Worm (Caenorhabditis elegans) whole organism, L1 larva: ENCODE results near the gene col-68.

Source experiments
- C16A3.4 ChIP-seq: fragments of 150-350 bp; optimal IDR thresholded peaks from 2 replicates; lab custom pipeline; 2014; ENCODE audit warnings: missing biosample characterization, missing genetic modification characterization
- C34B4.2 ChIP-seq: sonication (generic microtip); optimal IDR thresholded peaks from 2 replicates; lab custom pipeline; 2017; ENCODE audit warnings: mild to moderate bottlenecking, missing genetic modification characterization, missing compliant biosample characterization
- F16B12.6 ChIP-seq: fragments of 150-350 bp; optimal IDR thresholded peaks from 2 replicates; lab custom pipeline; 2014; ENCODE audit warnings: missing biosample characterization, missing genetic modification characterization
- alr-1 ChIP-seq: fragments of 200-800 bp; sonication (Bioruptor generic); optimal IDR thresholded peaks from 2 replicates; lab custom pipeline; 2018; ENCODE audit warnings: borderline replicate concordance, mild to moderate bottlenecking, missing genetic modification characterization, missing compliant biosample characterization
- ama-1 ChIP-seq: fragments of 150-350 bp; optimal IDR thresholded peaks from 2 replicates; lab custom pipeline; 2014
- ceh-8 ChIP-seq: fragments of 200-800 bp; sonication (Bioruptor generic); optimal IDR thresholded peaks from 2 replicates; lab custom pipeline; 2018; ENCODE audit warnings: mild to moderate bottlenecking, missing genetic modification characterization, moderate library complexity, missing compliant biosample characterization
- ceh-88 ChIP-seq: fragments of 200-800 bp; sonication (Bioruptor generic); IDR thresholded peaks from 2 replicates; pipeline ENCODE4 v1.3.6; 2022; ENCODE audit warnings: missing genetic modification characterization, missing compliant biosample characterization
- ceh-90 ChIP-seq: sonication (generic microtip); optimal IDR thresholded peaks from 2 replicates; lab custom pipeline; 2016; ENCODE audit warnings: missing genetic modification characterization, missing compliant biosample characterization
- dsc-1 ChIP-seq: sonication (generic microtip); optimal IDR thresholded peaks from 2 replicates; lab custom pipeline; 2016; ENCODE audit warnings: mild to moderate bottlenecking, missing genetic modification characterization, missing compliant biosample characterization
- efl-3 ChIP-seq: fragments of 200-800 bp; sonication (Bioruptor generic); optimal IDR thresholded peaks from 2 replicates; lab custom pipeline; 2018; ENCODE audit warnings: mild to moderate bottlenecking, missing genetic modification characterization, missing compliant biosample characterization
- egl-27 ChIP-seq, 2 experiments: fragments of 150-350 bp in 1 of 2; sonication (generic microtip); optimal IDR thresholded peaks; 3 replicates each; lab custom pipeline; 2017 to 2018; ENCODE audit warnings: missing biosample characterization in 2 of 2, missing genetic modification characterization in 2 of 2, missing genetic modification reagents in 2 of 2
- elt-2 ChIP-seq: sonication (generic microtip); optimal IDR thresholded peaks from 2 replicates; lab custom pipeline; 2016; ENCODE audit warnings: missing genetic modification characterization, mild to moderate bottlenecking, inconsistent platforms, missing compliant biosample characterization, missing genetic modification reagents
- elt-3 ChIP-seq, 6 experiments: fragments of 150-350 bp in 1 of 6; sonication (generic microtip); optimal IDR thresholded peaks; 2 replicates each; lab custom pipeline; 2017 to 2018; ENCODE audit warnings: missing biosample characterization in 6 of 6, missing genetic modification characterization in 6 of 6, inconsistent platforms in 1 of 6
- fkh-10 ChIP-seq: sonication (generic microtip); optimal IDR thresholded peaks from 2 replicates; lab custom pipeline; 2017; ENCODE audit warnings: missing biosample characterization, missing genetic modification reagents, missing genetic modification characterization
- fkh-4 ChIP-seq: sonication (generic microtip); optimal IDR thresholded peaks from 2 replicates; lab custom pipeline; 2016; ENCODE audit warnings: missing compliant biosample characterization, missing genetic modification characterization, borderline replicate concordance
- fkh-8 ChIP-seq: sonication (generic microtip); optimal IDR thresholded peaks from 2 replicates; lab custom pipeline; 2016; ENCODE audit warnings: mild to moderate bottlenecking, missing genetic modification characterization, missing compliant biosample characterization
- fos-1 ChIP-seq: fragments of 150-350 bp; optimal IDR thresholded peaks from 2 replicates; lab custom pipeline; 2014; ENCODE audit warnings: missing biosample characterization, missing genetic modification characterization
- hlh-17 ChIP-seq: fragments of 200-800 bp; sonication (Bioruptor generic); optimal IDR thresholded peaks from 2 replicates; lab custom pipeline; 2018; ENCODE audit warnings: missing genetic modification characterization, mild to moderate bottlenecking, missing compliant biosample characterization, moderate library complexity, borderline replicate concordance
- hpl-2 ChIP-seq: fragments of 150-350 bp; optimal IDR thresholded peaks from 2 replicates; lab custom pipeline; 2014; ENCODE audit warnings: missing biosample characterization, missing genetic modification reagents, missing genetic modification characterization
- lin-13 ChIP-seq: fragments of 150-350 bp; optimal IDR thresholded peaks from 2 replicates; lab custom pipeline; 2014; ENCODE audit warnings: missing biosample characterization, missing genetic modification reagents, missing genetic modification characterization
- lin-14 ChIP-seq: fragments of 200-800 bp; sonication (Bioruptor generic); optimal IDR thresholded peaks from 2 replicates; lab custom pipeline; 2018; ENCODE audit warnings: mild to moderate bottlenecking, missing genetic modification characterization, moderate library complexity, missing compliant biosample characterization
- lin-35 ChIP-seq, 2 experiments: fragments of 150-350 bp; optimal IDR thresholded peaks; 2 replicates each; lab custom pipeline; 2014; ENCODE audit warnings: missing biosample characterization in 2 of 2, missing genetic modification characterization in 2 of 2, missing genetic modification reagents in 2 of 2
- lir-3 ChIP-seq: sonication (generic microtip); optimal IDR thresholded peaks from 2 replicates; lab custom pipeline; 2016; ENCODE audit warnings: mild to moderate bottlenecking, missing genetic modification characterization, moderate library complexity, missing compliant biosample characterization; ENCODE audit not compliant: poor library complexity
- lsy-2 ChIP-seq, 2 experiments: fragments of 150-350 bp; optimal IDR thresholded peaks; 2 replicates each; lab custom pipeline; 2014; ENCODE audit warnings: missing biosample characterization in 2 of 2, missing genetic modification characterization in 2 of 2
- mab-9 ChIP-seq: fragments of 200-800 bp; sonication (Bioruptor generic); IDR thresholded peaks from 2 replicates; pipeline ENCODE4 v1.3.6; 2022; ENCODE audit warnings: missing genetic modification reagents, missing genetic modification characterization, missing compliant biosample characterization
- nhr-11 ChIP-seq: fragments of 150-350 bp; optimal IDR thresholded peaks from 2 replicates; lab custom pipeline; 2014; ENCODE audit warnings: missing biosample characterization, missing genetic modification characterization
- nhr-12 ChIP-seq: sonication (generic microtip); optimal IDR thresholded peaks from 2 replicates; lab custom pipeline; 2017; ENCODE audit warnings: missing biosample characterization, missing genetic modification characterization
- nhr-20 ChIP-seq: sonication (generic microtip); optimal IDR thresholded peaks from 2 replicates; lab custom pipeline; 2016; ENCODE audit warnings: mild to moderate bottlenecking, missing genetic modification characterization, missing compliant biosample characterization
- nhr-28 ChIP-seq: fragments of 150-350 bp; optimal IDR thresholded peaks from 2 replicates; lab custom pipeline; 2014; ENCODE audit warnings: missing biosample characterization, missing genetic modification characterization
- nhr-47 ChIP-seq: sonication (generic microtip); optimal IDR thresholded peaks from 2 replicates; lab custom pipeline; 2016; ENCODE audit warnings: mild to moderate bottlenecking, missing genetic modification characterization, moderate library complexity, missing compliant biosample characterization
- nhr-77 ChIP-seq: fragments of 150-350 bp; optimal IDR thresholded peaks from 2 replicates; lab custom pipeline; 2014; ENCODE audit warnings: missing biosample characterization, missing genetic modification characterization
- nhr-85 ChIP-seq: sonication (generic microtip); peaks from one replicate; lab custom pipeline; 2016; ENCODE audit warnings: missing genetic modification characterization, inconsistent platforms, missing compliant biosample characterization
- pag-3 ChIP-seq: sonication (generic microtip); optimal IDR thresholded peaks from 2 replicates; lab custom pipeline; 2017; ENCODE audit warnings: missing genetic modification characterization, mild to moderate bottlenecking, missing compliant biosample characterization, antibody characterized with exemption, borderline replicate concordance; ENCODE audit not compliant: insufficient read depth
- pax-3 ChIP-seq: fragments of 200-800 bp; sonication (Bioruptor generic); optimal IDR thresholded peaks from 2 replicates; lab custom pipeline; 2018; ENCODE audit warnings: mild to moderate bottlenecking, missing genetic modification characterization, moderate library complexity, missing compliant biosample characterization
- pqm-1 ChIP-seq: sonication (generic microtip); optimal IDR thresholded peaks from 3 replicates; lab custom pipeline; 2017; ENCODE audit warnings: missing biosample characterization, missing genetic modification characterization
- rnt-1 ChIP-seq: sonication (generic microtip); optimal IDR thresholded peaks from 2 replicates; lab custom pipeline; 2016; ENCODE audit warnings: mild to moderate bottlenecking, missing genetic modification characterization, moderate library complexity, missing compliant biosample characterization
- sptf-1 ChIP-seq: fragments of 150-350 bp; optimal IDR thresholded peaks from 2 replicates; lab custom pipeline; 2014; ENCODE audit warnings: missing biosample characterization, missing genetic modification characterization
- sup-37 ChIP-seq: fragments of 200-800 bp; sonication (Bioruptor generic); optimal IDR thresholded peaks from 2 replicates; lab custom pipeline; 2018; ENCODE audit warnings: mild to moderate bottlenecking, missing genetic modification characterization, missing compliant biosample characterization
- tbx-2 ChIP-seq: sonication (generic microtip); optimal IDR thresholded peaks from 2 replicates; lab custom pipeline; 2016; ENCODE audit warnings: missing genetic modification characterization, missing compliant biosample characterization
- unc-130 ChIP-seq: fragments of 150-350 bp; optimal IDR thresholded peaks from 2 replicates; lab custom pipeline; 2017; ENCODE audit warnings: missing biosample characterization, missing genetic modification characterization, inconsistent platforms
- unc-30 ChIP-seq: sonication (generic microtip); optimal IDR thresholded peaks from 2 replicates; lab custom pipeline; 2017; ENCODE audit warnings: missing biosample characterization, missing genetic modification characterization
- vab-15 ChIP-seq: sonication (generic microtip); optimal IDR thresholded peaks from 2 replicates; lab custom pipeline; 2017; ENCODE audit warnings: missing genotype, mild to moderate bottlenecking, missing genetic modification characterization, missing compliant biosample characterization
- zag-1 ChIP-seq: fragments of 150-350 bp; optimal IDR thresholded peaks from 2 replicates; lab custom pipeline; 2014; ENCODE audit warnings: missing biosample characterization, missing genetic modification characterization
- zip-4 ChIP-seq: fragments of 200-800 bp; sonication (Bioruptor generic); optimal IDR thresholded peaks from 2 replicates; lab custom pipeline; 2018; ENCODE audit warnings: mild to moderate bottlenecking, missing genetic modification characterization, moderate library complexity, missing compliant biosample characterization
- ztf-11 ChIP-seq, 2 experiments: sonication (generic microtip); optimal IDR thresholded peaks; 2 replicates each; lab custom pipeline; 2016 to 2017; ENCODE audit warnings: missing genetic modification characterization in 2 of 2, missing biosample characterization in 1 of 2, missing compliant biosample characterization in 1 of 2

col-68 gene

ce11 chrII:60049-60448, 44.3 kb upstream of the col-68 start (continued):
- TF ChIP-seq nhr-85 (tag; lab: Kevin White, UChicago), result peak; percentile 65

- TF ChIP-seq nhr-28, result no peak
- TF ChIP-seq egl-27 (tag; optimal IDR thresholded peaks at IDR 0.05; lab: Kevin White, UChicago), result no peak
- no peak for TF ChIP-seq hlh-17 (GFP tag; lab: Kevin White, UChicago)
- no peak for TF ChIP-seq vab-15 (tag; lab: Kevin White, UChicago)
- no peak for TF ChIP-seq tbx-2 (tag; lab: Kevin White, UChicago)
- no peak for TF ChIP-seq sup-37 (GFP tag; lab: Kevin White, UChicago)
- no peak for TF ChIP-seq ceh-90
- TF ChIP-seq lin-14 (GFP tag; lab: Kevin White, UChicago), result no peak
- no peak for TF ChIP-seq lir-3 (tag; lab: Kevin White, UChicago)
- no peak for TF ChIP-seq C34B4.2 (tag; lab: Kevin White, UChicago)
- TF ChIP-seq efl-3, result no peak
- TF ChIP-seq lin-13, result no peak
- no peak for TF ChIP-seq nhr-47 (tag; lab: Kevin White, UChicago)
- TF ChIP-seq ama-1 (lab: Kevin White, UChicago), result no peak
- TF ChIP-seq zag-1 (tag; lab: Kevin White, UChicago), result no peak
- TF ChIP-seq dsc-1 (tag; lab: Kevin White, UChicago), result no peak
- no peak for TF ChIP-seq fkh-4 (tag; lab: Kevin White, UChicago)
- TF ChIP-seq nhr-20 (tag; lab: Kevin White, UChicago), result no peak
- TF ChIP-seq elt-2 (tag; lab: Kevin White, UChicago), result no peak
- TF ChIP-seq pqm-1 (tag; lab: Kevin White, UChicago), result no peak
These were observed 43.3 kb upstream of the col-68 start, which contains the start of gene C23H3.2 for ce11 chrII:61013-61412. C23H3.2 (plus strand) TSS chrII:61313.

DNA sequence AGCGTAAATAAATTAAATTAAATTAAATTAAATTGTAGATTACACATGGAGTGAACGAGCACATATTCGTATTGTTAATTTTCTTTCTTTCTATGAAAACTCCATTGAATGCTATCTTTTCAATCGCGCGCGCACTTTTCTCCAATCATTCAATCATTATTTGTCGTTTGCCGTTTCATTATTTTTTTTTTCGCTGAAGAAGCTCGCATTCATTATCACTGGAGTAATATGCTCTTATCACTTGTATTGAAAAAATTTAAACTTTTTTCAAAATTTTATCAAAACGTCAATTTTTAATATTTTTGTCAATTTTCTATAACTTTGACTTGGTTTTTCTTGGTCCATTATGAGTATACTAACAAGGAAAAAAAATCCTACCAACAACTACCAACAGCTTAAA, 38.9 kb upstream of the col-68 start:
- TF ChIP-seq nhr-47 (tag; lab: Kevin White, UChicago) (no peak), sptf-1 (no peak), nhr-11 (tag; lab: Kevin White, UChicago) (no peak), zip-4 (no peak), elt-2 (tag; lab: Kevin White, UChicago) (peak; percentile 7), ceh-8 (GFP tag; lab: Kevin White, UChicago) (no peak), lin-35 (GFP tag; optimal IDR thresholded peaks at IDR 0.05; lab: Kevin White, UChicago) (no peak), ceh-90 (no peak), dsc-1 (tag; lab: Kevin White, UChicago) (no peak), pag-3 (tag; lab: Kevin White, UChicago) (no peak), elt-3 (tag; optimal IDR thresholded peaks at IDR 0.05; lab: Kevin White, UChicago) (no peak), nhr-12 (tag; lab: Kevin White, UChicago) (no peak), egl-27 (tag; optimal IDR thresholded peaks at IDR 0.05; lab: Kevin White, UChicago) (no peak), tbx-2 (tag; lab: Kevin White, UChicago) (no peak), ceh-88 (GFP tag; lab: Robert Waterston, UW) (no peak), pqm-1 (tag; lab: Kevin White, UChicago) (peak; percentile 54)
- TF ChIP-seq, all 84 proteins: peak for 2

DNA sequence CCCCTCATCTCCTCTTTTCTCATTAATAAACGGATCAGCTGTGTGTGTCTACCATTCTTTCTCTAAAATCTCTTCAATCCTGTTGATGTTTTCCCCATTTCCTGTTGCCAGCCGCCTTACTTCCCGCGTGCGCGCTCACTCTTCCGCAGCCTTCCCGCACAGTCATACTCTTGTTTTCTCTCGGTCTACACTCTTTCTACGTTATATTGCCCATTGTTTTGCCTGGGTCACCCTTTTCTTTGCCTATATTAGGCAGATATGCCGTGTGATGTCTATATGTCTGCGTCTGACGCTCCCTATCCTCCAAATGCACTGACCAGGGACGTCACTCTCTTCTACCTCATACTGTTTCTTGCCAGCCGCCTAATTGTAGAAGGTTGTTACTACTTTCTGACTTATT, 38.0 kb upstream of the col-68 start:
- TF ChIP-seq alr-1 (tag; lab: Kevin White, UChicago) (no peak), hpl-2 (GFP tag; lab: Kevin White, UChicago) (no peak), elt-2 (tag; lab: Kevin White, UChicago) (no peak), nhr-77 (tag; lab: Kevin White, UChicago) (no peak), lsy-2 (tag; optimal IDR thresholded peaks at IDR 0.05; lab: Kevin White, UChicago) (peak in 1 of 2 experiments; percentile 61), unc-130 (tag; lab: Kevin White, UChicago) (no peak), tbx-2 (tag; lab: Kevin White, UChicago) (peak; percentile 0), pax-3 (no peak), ztf-11 (tag; optimal IDR thresholded peaks at IDR 0.05; lab: Kevin White, UChicago) (no peak), pqm-1 (tag; lab: Kevin White, UChicago) (no peak), ceh-90 (no peak), lin-14 (GFP tag; lab: Kevin White, UChicago) (peak; percentile 80), C16A3.4 (tag; lab: Kevin White, UChicago) (peak; percentile 21), mab-9 (GFP tag; lab: Robert Waterston, UW) (no peak), egl-27 (tag; optimal IDR thresholded peaks at IDR 0.05; lab: Kevin White, UChicago) (no peak), fkh-8 (tag; lab: Kevin White, UChicago) (no peak), efl-3 (no peak), fkh-10 (GFP tag; lab: Kevin White, UChicago) (no peak), rnt-1 (tag; lab: Kevin White, UChicago) (no peak), nhr-20 (tag; lab: Kevin White, UChicago) (peak; percentile 60), unc-30 (tag; lab: Kevin White, UChicago) (no peak), nhr-12 (tag; lab: Kevin White, UChicago) (no peak), fos-1 (peak; percentile 22), F16B12.6 (tag; lab: Kevin White, UChicago) (no peak)
